Worm (Caenorhabditis elegans) whole organism, early embryonic: ENCODE measurements around the gene col-187.

Experiments used
- B0310.2 ChIP-seq: sonication (generic microtip); optimal IDR thresholded peaks from 2 replicates; lab custom pipeline; 2016; ENCODE audit warnings: mild to moderate bottlenecking, missing genetic modification characterization, missing compliant biosample characterization
- F13C5.2 ChIP-seq: sonication (generic microtip); optimal IDR thresholded peaks from 2 replicates; lab custom pipeline; 2017; ENCODE audit warnings: mild to moderate bottlenecking, missing genetic modification characterization, inconsistent platforms, missing compliant biosample characterization
- ama-1 ChIP-seq: fragments of 150-350 bp; optimal IDR thresholded peaks from 2 replicates; lab custom pipeline; 2014
- ceh-13 ChIP-seq: fragments of 200-800 bp; sonication (Bioruptor generic); optimal IDR thresholded peaks from 2 replicates; lab custom pipeline; 2018; ENCODE audit warnings: mild to moderate bottlenecking, missing genetic modification characterization, missing compliant biosample characterization
- ceh-36 ChIP-seq: sonication (generic microtip); optimal IDR thresholded peaks from 2 replicates; lab custom pipeline; 2016; ENCODE audit warnings: missing genetic modification characterization, inconsistent platforms, missing compliant biosample characterization
- ets-7 ChIP-seq: sonication (generic microtip); optimal IDR thresholded peaks from 2 replicates; lab custom pipeline; 2016; ENCODE audit warnings: missing genotype, missing genetic modification characterization, missing compliant biosample characterization
- flt-1 ChIP-seq: fragments of 200-800 bp; sonication (Bioruptor generic); IDR thresholded peaks from 2 replicates; pipeline ENCODE4 v1.3.6; 2022; ENCODE audit warnings: missing genetic modification characterization, missing compliant biosample characterization
- hmbx-1 ChIP-seq: sonication (generic microtip); optimal IDR thresholded peaks from 2 replicates; lab custom pipeline; 2016; ENCODE audit warnings: mild to moderate bottlenecking, missing genetic modification characterization, missing compliant biosample characterization
- hnd-1 ChIP-seq: sonication (generic microtip); optimal IDR thresholded peaks from 2 replicates; lab custom pipeline; 2016; ENCODE audit warnings: missing genetic modification characterization, missing compliant biosample characterization
- scrt-1 ChIP-seq: fragments of 200-800 bp; sonication (Bioruptor generic); IDR thresholded peaks from 2 replicates; pipeline ENCODE4 v1.3.6; 2022; ENCODE audit warnings: missing genetic modification characterization, missing compliant biosample characterization
- tbx-11 ChIP-seq: fragments of 200-800 bp; sonication (Bioruptor generic); IDR thresholded peaks from 2 replicates; pipeline ENCODE4 v1.3.6; 2022; ENCODE audit warnings: missing genetic modification characterization, missing compliant biosample characterization
- tra-4 ChIP-seq: sonication (generic microtip); optimal IDR thresholded peaks from 2 replicates; lab custom pipeline; 2017; ENCODE audit warnings: missing genetic modification characterization, missing compliant biosample characterization

DNA sequence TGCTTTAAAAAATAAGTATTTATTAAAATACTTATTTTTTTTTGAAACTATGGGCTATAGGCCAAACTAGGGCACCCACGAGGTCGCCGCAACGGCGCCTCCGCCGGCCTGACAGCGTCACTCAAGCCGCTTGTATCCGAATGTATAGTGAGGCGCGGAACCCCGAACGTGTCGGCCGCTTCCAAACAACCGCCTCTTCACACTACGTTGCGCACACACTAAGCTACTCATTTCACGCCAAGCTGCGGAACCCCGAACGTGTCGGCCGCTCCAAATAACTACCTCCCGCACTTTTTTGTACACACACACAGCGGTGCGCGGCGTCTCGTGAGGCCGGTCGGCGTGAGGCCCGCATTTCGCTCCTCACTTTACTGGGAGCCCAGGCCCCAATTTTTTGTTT lies 40.2 kb downstream of the col-187 start:
- TF ChIP-seq F13C5.2 (tag; lab: Kevin White, UChicago) (no peak), ama-1 (lab: Kevin White, UChicago) (no peak), scrt-1 (GFP tag; lab: Robert Waterston, UW) (no peak), B0310.2 (tag; lab: Kevin White, UChicago) (no peak), hnd-1 (no peak), hmbx-1 (tag; lab: Kevin White, UChicago) (no peak), ceh-36 (no peak), tra-4 (tag; lab: Kevin White, UChicago) (no peak), tbx-11 (no peak), ceh-13 (GFP tag; lab: Kevin White, UChicago) (no peak), ets-7 (tag; lab: Kevin White, UChicago) (no peak), flt-1 (GFP tag; lab: Robert Waterston, UW) (no peak)
